Fruit fly (Drosophila melanogaster) Kc167 (cell line): Measurements from ENCODE around the gene tal-AA.

Experiments used
- Myc ChIP-seq: fragments of >200 bp; optimal IDR thresholded peaks from 2 replicates; lab custom pipeline; 2017; ENCODE audit warnings: missing external identifiers
- Sin3A ChIP-seq: fragments of >200 bp; optimal IDR thresholded peaks from 2 replicates; lab custom pipeline; 2018; ENCODE audit warnings: missing external identifiers
- h ChIP-seq: fragments of >200 bp; optimal IDR thresholded peaks from 3 replicates; lab custom pipeline; 2018; ENCODE audit warnings: missing external identifiers
- insv ChIP-seq: fragments of >200 bp; optimal IDR thresholded peaks from 3 replicates; lab custom pipeline; 2018; ENCODE audit warnings: missing external identifiers
- psq ChIP-seq: fragments of >200 bp; optimal IDR thresholded peaks from 2 replicates; lab custom pipeline; 2017; ENCODE audit warnings: missing external identifiers
- ttk ChIP-seq: sonication (Bioruptor generic); optimal IDR thresholded peaks from 2 replicates; lab custom pipeline; 2017; ENCODE audit warnings: missing external identifiers

DNA sequence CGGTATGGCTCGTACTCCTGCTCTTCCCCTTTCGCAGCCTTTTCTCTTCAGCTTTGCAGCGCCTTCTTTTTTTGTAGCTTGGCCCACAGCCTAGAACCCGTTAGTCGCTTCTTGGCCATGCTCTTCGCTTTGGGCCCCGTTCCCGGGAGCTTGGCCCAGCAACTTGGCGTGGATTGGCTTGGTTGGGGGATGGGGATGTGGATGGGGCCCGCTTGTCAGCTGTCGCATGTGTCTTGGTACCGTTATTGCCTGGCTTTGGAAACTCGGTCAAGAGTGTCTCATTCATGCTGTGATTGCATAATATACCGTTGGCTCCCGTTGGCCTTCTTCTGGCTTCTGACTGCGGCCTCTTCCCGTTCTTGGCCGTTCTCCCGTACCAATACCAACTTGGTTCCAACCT lies 27.0 kb upstream of the tal-AA start:
- TF ChIP-seq ttk, result no peak
- TF ChIP-seq psq, result no peak
- TF ChIP-seq insv (lab: Kevin White, UChicago), result no peak
- no peak for TF ChIP-seq h
- TF ChIP-seq Sin3A (lab: Kevin White, UChicago), result no peak
- TF ChIP-seq Myc (lab: Kevin White, UChicago), result no peak
